Worm (Caenorhabditis elegans): Measurements from ENCODE around the gene crh-1.

crh-1 gene

DNA sequence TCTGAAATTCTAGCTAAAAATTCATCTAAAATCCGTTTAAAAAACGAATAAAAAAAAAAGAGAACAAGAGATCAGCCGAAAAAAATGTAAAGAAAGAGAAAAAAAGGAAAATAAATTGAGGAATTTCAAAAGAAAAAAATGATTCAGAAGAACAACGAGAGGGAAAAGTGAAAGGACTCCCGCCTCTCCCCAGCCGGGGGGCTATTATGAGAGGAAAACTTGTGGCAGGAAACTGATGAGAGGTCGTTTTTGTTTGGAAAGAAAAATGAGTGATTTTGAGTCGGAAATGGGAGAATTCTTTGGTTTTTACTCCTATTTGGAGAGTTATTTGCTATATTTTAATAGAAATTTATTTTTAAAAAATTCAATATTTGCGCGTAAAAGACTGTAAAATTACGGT lies 84.6 kb downstream of the crh-1 start:
- TF ChIP-seq lir-3 (tag; optimal IDR thresholded peaks at IDR 0.05; ENCODE audit: poor library complexity) (no peak), dsc-1 (tag; optimal IDR thresholded peaks at IDR 0.05) (no peak), ztf-4 (tag; optimal IDR thresholded peaks at IDR 0.05) (no peak), rnt-1 (tag; optimal IDR thresholded peaks at IDR 0.05) (no peak), hpl-2 (GFP tag; optimal IDR thresholded peaks at IDR 0.05) (no peak), nhr-85 (tag) (peak; percentile 54), C04F5.9 (tag; optimal IDR thresholded peaks at IDR 0.05) (no peak), skn-1 (tag; optimal IDR thresholded peaks at IDR 0.05) (no peak), blmp-1 (tag; optimal IDR thresholded peaks at IDR 0.05) (peak; percentile 89), C34B4.2 (tag; optimal IDR thresholded peaks at IDR 0.05) (no peak), nhr-12 (tag; optimal IDR thresholded peaks at IDR 0.05) (no peak), nhr-20 (tag; optimal IDR thresholded peaks at IDR 0.05) (no peak), lin-14 (GFP tag; optimal IDR thresholded peaks at IDR 0.05) (peak; percentile 38), jun-1 (tag; optimal IDR thresholded peaks at IDR 0.05) (no peak), mab-9 (GFP tag; IDR thresholded peaks at IDR 0.05) (no peak), ztf-11 (tag; optimal IDR thresholded peaks at IDR 0.05) (no peak)

Data from whole organism, L1 larva.